Worm (Caenorhabditis elegans) whole organism, L1 larva: Measurements from ENCODE around the gene fkh-3.
A peak's percentile ranks its signal among the peaks of the same experiment; 100 is the strongest.

Experiments used
- efl-1 ChIP-seq, 4 experiments: fragments of 150-350 bp; optimal IDR thresholded peaks in 3 of 4; peaks in 1 of 4; 1 replicate in 1 of 4; 2 replicates in 3 of 4; lab custom pipeline; 2014; ENCODE audit warnings: missing biosample characterization in 2 of 4, missing genetic modification characterization in 2 of 4, missing genetic modification reagents in 2 of 4
- unc-98 ChIP-seq: fragments of 200-800 bp; sonication (Bioruptor generic); IDR thresholded peaks from 2 replicates; pipeline ENCODE4 v1.3.6; 2022; ENCODE audit warnings: missing genetic modification characterization, missing compliant biosample characterization

The fkh-3 gene

ce11 chrX:13376185-13376584 lies 47.1 kb downstream of the fkh-3 start:
- TF ChIP-seq efl-1 (optimal IDR thresholded peaks at IDR 0.05; lab: Kevin White, UChicago) (no peak), efl-1 (GFP tag; optimal IDR thresholded peaks at IDR 0.05 in 1 of 2; lab: Kevin White, UChicago) (peak in 1 of 2 experiments; percentile 62), unc-98 (GFP tag; lab: Robert Waterston, UW) (no peak)
